Worm (Caenorhabditis elegans) whole organism, L1 larva: ENCODE measurements around the gene dohh-1.

Experiments
- C04F5.9 ChIP-seq: sonication (generic microtip); optimal IDR thresholded peaks from 2 replicates; lab custom pipeline; 2016; ENCODE audit warnings: missing genetic modification characterization, missing compliant biosample characterization
- F16B12.6 ChIP-seq: fragments of 150-350 bp; optimal IDR thresholded peaks from 2 replicates; lab custom pipeline; 2014; ENCODE audit warnings: missing biosample characterization, missing genetic modification characterization
- aly-2 ChIP-seq: fragments of 150-350 bp; optimal IDR thresholded peaks from 2 replicates; lab custom pipeline; 2014; ENCODE audit warnings: missing biosample characterization, missing genetic modification characterization
- ceh-63 ChIP-seq: fragments of 200-800 bp; sonication (Bioruptor generic); optimal IDR thresholded peaks from 2 replicates; lab custom pipeline; 2018; ENCODE audit warnings: mild to moderate bottlenecking, missing genetic modification characterization, missing compliant biosample characterization
- ceh-82 ChIP-seq, 3 experiments: fragments of 150-350 bp in 1 of 3; sonication (generic microtip) in 2 of 3; optimal IDR thresholded peaks; 2 replicates each; lab custom pipeline; 2014 to 2017; ENCODE audit warnings: missing biosample characterization in 3 of 3, missing genetic modification characterization in 3 of 3
- dpl-1 ChIP-seq, 3 experiments: fragments of 150-350 bp in 2 of 3; sonication (generic microtip) in 1 of 3; optimal IDR thresholded peaks; 2 replicates each; lab custom pipeline; 2014 to 2017; ENCODE audit warnings: missing biosample characterization in 3 of 3, missing genetic modification characterization in 3 of 3, missing genetic modification reagents in 3 of 3
- efl-3 ChIP-seq: fragments of 200-800 bp; sonication (Bioruptor generic); optimal IDR thresholded peaks from 2 replicates; lab custom pipeline; 2018; ENCODE audit warnings: mild to moderate bottlenecking, missing genetic modification characterization, missing compliant biosample characterization
- egl-13 ChIP-seq: sonication (generic microtip); optimal IDR thresholded peaks from 2 replicates; lab custom pipeline; 2016; ENCODE audit warnings: missing genotype, missing genetic modification reagents, missing genetic modification characterization, missing compliant biosample characterization
- egl-27 ChIP-seq, 2 experiments: fragments of 150-350 bp in 1 of 2; sonication (generic microtip); optimal IDR thresholded peaks; 3 replicates each; lab custom pipeline; 2017 to 2018; ENCODE audit warnings: missing biosample characterization in 2 of 2, missing genetic modification characterization in 2 of 2, missing genetic modification reagents in 2 of 2
- elt-2 ChIP-seq: sonication (generic microtip); optimal IDR thresholded peaks from 2 replicates; lab custom pipeline; 2016; ENCODE audit warnings: missing genetic modification characterization, mild to moderate bottlenecking, inconsistent platforms, missing compliant biosample characterization, missing genetic modification reagents
- ets-5 ChIP-seq: fragments of 200-800 bp; sonication (Bioruptor generic); IDR thresholded peaks from 2 replicates; pipeline ENCODE4 v1.3.6; 2022; ENCODE audit warnings: missing genetic modification characterization, missing compliant biosample characterization
- fkh-8 ChIP-seq: sonication (generic microtip); optimal IDR thresholded peaks from 2 replicates; lab custom pipeline; 2016; ENCODE audit warnings: mild to moderate bottlenecking, missing genetic modification characterization, missing compliant biosample characterization
- fos-1 ChIP-seq: fragments of 150-350 bp; optimal IDR thresholded peaks from 2 replicates; lab custom pipeline; 2014; ENCODE audit warnings: missing biosample characterization, missing genetic modification characterization
- hlh-17 ChIP-seq: fragments of 200-800 bp; sonication (Bioruptor generic); optimal IDR thresholded peaks from 2 replicates; lab custom pipeline; 2018; ENCODE audit warnings: missing genetic modification characterization, mild to moderate bottlenecking, missing compliant biosample characterization, moderate library complexity, borderline replicate concordance
- hlh-4 ChIP-seq: sonication (generic microtip); optimal IDR thresholded peaks from 2 replicates; lab custom pipeline; 2016; ENCODE audit warnings: mild to moderate bottlenecking, missing genetic modification characterization, missing compliant biosample characterization
- irx-1 ChIP-seq: sonication (generic microtip); optimal IDR thresholded peaks from 2 replicates; lab custom pipeline; 2016; ENCODE audit warnings: missing genetic modification characterization, missing compliant biosample characterization
- isw-1 ChIP-seq: fragments of 200-800 bp; sonication (Bioruptor generic); IDR thresholded peaks from 2 replicates; pipeline ENCODE4 v1.3.6; 2022; ENCODE audit warnings: missing genetic modification characterization, missing compliant biosample characterization
- jun-1 ChIP-seq: fragments of 150-350 bp; optimal IDR thresholded peaks from 2 replicates; lab custom pipeline; 2014; ENCODE audit warnings: missing biosample characterization, missing genetic modification reagents, missing genetic modification characterization
- lin-13 ChIP-seq: fragments of 150-350 bp; optimal IDR thresholded peaks from 2 replicates; lab custom pipeline; 2014; ENCODE audit warnings: missing biosample characterization, missing genetic modification reagents, missing genetic modification characterization
- lin-14 ChIP-seq: fragments of 200-800 bp; sonication (Bioruptor generic); optimal IDR thresholded peaks from 2 replicates; lab custom pipeline; 2018; ENCODE audit warnings: mild to moderate bottlenecking, missing genetic modification characterization, moderate library complexity, missing compliant biosample characterization
- lin-15B ChIP-seq: fragments of 150-350 bp; sonication (generic microtip); optimal IDR thresholded peaks from 3 replicates; lab custom pipeline; 2014; ENCODE audit warnings: missing biosample characterization, missing genetic modification characterization
- lin-35 ChIP-seq, 2 experiments: fragments of 150-350 bp; optimal IDR thresholded peaks; 2 replicates each; lab custom pipeline; 2014; ENCODE audit warnings: missing biosample characterization in 2 of 2, missing genetic modification characterization in 2 of 2, missing genetic modification reagents in 2 of 2
- lir-3 ChIP-seq: sonication (generic microtip); optimal IDR thresholded peaks from 2 replicates; lab custom pipeline; 2016; ENCODE audit warnings: mild to moderate bottlenecking, missing genetic modification characterization, moderate library complexity, missing compliant biosample characterization; ENCODE audit not compliant: poor library complexity
- lsy-2 ChIP-seq, 2 experiments: fragments of 150-350 bp; optimal IDR thresholded peaks; 2 replicates each; lab custom pipeline; 2014; ENCODE audit warnings: missing biosample characterization in 2 of 2, missing genetic modification characterization in 2 of 2
- mdl-1 ChIP-seq, 2 experiments: fragments of 150-350 bp; optimal IDR thresholded peaks; 2 replicates each; lab custom pipeline; 2014 to 2017; ENCODE audit warnings: missing biosample characterization in 2 of 2, missing genetic modification characterization in 2 of 2, inconsistent platforms in 1 of 2
- mef-2 ChIP-seq: fragments of 150-350 bp; optimal IDR thresholded peaks from 2 replicates; lab custom pipeline; 2014; ENCODE audit warnings: missing biosample characterization, missing genetic modification characterization
- mep-1 ChIP-seq: fragments of 150-350 bp; optimal IDR thresholded peaks from 2 replicates; lab custom pipeline; 2014; ENCODE audit warnings: missing biosample characterization, missing genetic modification characterization
- nhr-11 ChIP-seq: fragments of 150-350 bp; optimal IDR thresholded peaks from 2 replicates; lab custom pipeline; 2014; ENCODE audit warnings: missing biosample characterization, missing genetic modification characterization
- nhr-12 ChIP-seq: sonication (generic microtip); optimal IDR thresholded peaks from 2 replicates; lab custom pipeline; 2017; ENCODE audit warnings: missing biosample characterization, missing genetic modification characterization
- nhr-20 ChIP-seq: sonication (generic microtip); optimal IDR thresholded peaks from 2 replicates; lab custom pipeline; 2016; ENCODE audit warnings: mild to moderate bottlenecking, missing genetic modification characterization, missing compliant biosample characterization
- nhr-28 ChIP-seq: fragments of 150-350 bp; optimal IDR thresholded peaks from 2 replicates; lab custom pipeline; 2014; ENCODE audit warnings: missing biosample characterization, missing genetic modification characterization
- nhr-76 ChIP-seq: sonication (generic microtip); optimal IDR thresholded peaks from 2 replicates; lab custom pipeline; 2017; ENCODE audit warnings: missing biosample characterization, missing genetic modification characterization
- nhr-77 ChIP-seq: fragments of 150-350 bp; optimal IDR thresholded peaks from 2 replicates; lab custom pipeline; 2014; ENCODE audit warnings: missing biosample characterization, missing genetic modification characterization
- nhr-84 ChIP-seq: sonication (generic microtip); optimal IDR thresholded peaks from 2 replicates; lab custom pipeline; 2017; ENCODE audit warnings: missing biosample characterization, missing genetic modification characterization
- nhr-85 ChIP-seq: sonication (generic microtip); peaks from one replicate; lab custom pipeline; 2016; ENCODE audit warnings: missing genetic modification characterization, inconsistent platforms, missing compliant biosample characterization
- pag-3 ChIP-seq: sonication (generic microtip); optimal IDR thresholded peaks from 2 replicates; lab custom pipeline; 2017; ENCODE audit warnings: missing genetic modification characterization, mild to moderate bottlenecking, missing compliant biosample characterization, antibody characterized with exemption, borderline replicate concordance; ENCODE audit not compliant: insufficient read depth
- rnt-1 ChIP-seq: sonication (generic microtip); optimal IDR thresholded peaks from 2 replicates; lab custom pipeline; 2016; ENCODE audit warnings: mild to moderate bottlenecking, missing genetic modification characterization, moderate library complexity, missing compliant biosample characterization
- skn-1 ChIP-seq: fragments of 150-350 bp; optimal IDR thresholded peaks from 2 replicates; lab custom pipeline; 2014; ENCODE audit warnings: missing biosample characterization, missing genetic modification characterization
- snpc-4 ChIP-seq: fragments of 150-350 bp; optimal IDR thresholded peaks from 2 replicates; lab custom pipeline; 2014; ENCODE audit warnings: missing biosample characterization, missing genetic modification characterization
- sox-4 ChIP-seq: sonication (generic microtip); optimal IDR thresholded peaks from 2 replicates; lab custom pipeline; 2016; ENCODE audit warnings: missing genetic modification characterization, missing compliant biosample characterization
- sptf-1 ChIP-seq: fragments of 150-350 bp; optimal IDR thresholded peaks from 2 replicates; lab custom pipeline; 2014; ENCODE audit warnings: missing biosample characterization, missing genetic modification characterization
- sup-37 ChIP-seq: fragments of 200-800 bp; sonication (Bioruptor generic); optimal IDR thresholded peaks from 2 replicates; lab custom pipeline; 2018; ENCODE audit warnings: mild to moderate bottlenecking, missing genetic modification characterization, missing compliant biosample characterization
- tbx-2 ChIP-seq: sonication (generic microtip); optimal IDR thresholded peaks from 2 replicates; lab custom pipeline; 2016; ENCODE audit warnings: missing genetic modification characterization, missing compliant biosample characterization
- tlp-1 ChIP-seq: fragments of 150-350 bp; optimal IDR thresholded peaks from 2 replicates; lab custom pipeline; 2014; ENCODE audit warnings: missing biosample characterization, missing genetic modification characterization
- unc-86 ChIP-seq: sonication (generic microtip); optimal IDR thresholded peaks from 2 replicates; lab custom pipeline; 2016; ENCODE audit warnings: missing genetic modification characterization, missing compliant biosample characterization
- unc-98 ChIP-seq: fragments of 200-800 bp; sonication (Bioruptor generic); IDR thresholded peaks from 2 replicates; pipeline ENCODE4 v1.3.6; 2022; ENCODE audit warnings: missing genetic modification characterization, missing compliant biosample characterization
- vab-15 ChIP-seq: sonication (generic microtip); optimal IDR thresholded peaks from 2 replicates; lab custom pipeline; 2017; ENCODE audit warnings: missing genotype, mild to moderate bottlenecking, missing genetic modification characterization, missing compliant biosample characterization
- xbp-1 ChIP-seq: sonication (generic microtip); optimal IDR thresholded peaks from 2 replicates; lab custom pipeline; 2016; ENCODE audit warnings: missing genetic modification characterization, missing compliant biosample characterization
- zag-1 ChIP-seq: fragments of 150-350 bp; optimal IDR thresholded peaks from 2 replicates; lab custom pipeline; 2014; ENCODE audit warnings: missing biosample characterization, missing genetic modification characterization
- ztf-11 ChIP-seq, 2 experiments: sonication (generic microtip); optimal IDR thresholded peaks; 2 replicates each; lab custom pipeline; 2016 to 2017; ENCODE audit warnings: missing genetic modification characterization in 2 of 2, missing biosample characterization in 1 of 2, missing compliant biosample characterization in 1 of 2
- ztf-4 ChIP-seq: fragments of 150-350 bp; optimal IDR thresholded peaks from 2 replicates; lab custom pipeline; 2014; ENCODE audit warnings: missing biosample characterization, missing genetic modification characterization

The dohh-1 gene

DNA sequence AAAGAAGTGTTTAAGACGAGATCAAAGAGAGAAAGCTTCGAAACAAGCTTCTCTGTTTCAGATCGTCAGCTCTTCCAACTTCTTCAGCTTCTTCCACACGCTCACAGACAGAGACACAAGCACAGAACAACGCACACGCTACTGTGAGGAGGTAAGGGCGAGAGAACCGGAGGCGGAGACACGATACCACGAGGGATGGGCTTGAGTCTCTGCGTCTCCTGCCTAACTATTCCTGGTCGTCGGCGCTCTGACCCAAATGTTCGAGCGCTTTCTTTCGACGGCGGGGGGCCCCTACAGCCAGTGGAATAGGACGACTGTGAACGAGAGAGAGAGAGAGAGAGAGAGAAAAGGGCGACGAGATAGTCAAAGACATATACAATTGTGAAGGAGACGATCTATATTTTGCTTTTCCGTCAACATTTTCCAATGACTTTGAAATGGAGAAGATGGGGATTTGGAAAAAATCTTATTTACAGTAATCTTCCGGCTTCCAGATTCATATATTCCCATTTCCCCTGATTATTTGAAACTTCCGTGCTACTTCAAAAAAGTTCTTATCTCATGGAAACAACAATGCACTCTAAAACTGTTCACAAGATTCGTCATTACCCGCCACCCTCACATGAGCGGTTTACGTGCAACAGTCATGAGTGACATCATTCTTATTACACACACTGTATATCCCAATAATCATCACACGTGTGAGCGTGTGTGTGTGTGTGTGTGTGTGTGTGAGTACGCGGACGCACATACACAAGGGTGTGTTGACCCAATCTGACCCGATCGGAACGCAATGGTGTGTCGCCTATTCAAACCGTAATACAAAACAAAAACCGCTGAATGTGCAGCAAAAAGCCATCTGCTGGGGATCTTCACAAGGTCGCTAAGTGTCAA lies 30.7 kb upstream of the dohh-1 start (continued):
- peak; percentile 82 for TF ChIP-seq nhr-20 (tag; lab: Kevin White, UChicago)
- no peak for TF ChIP-seq nhr-12 (tag; lab: Kevin White, UChicago)
- peak; percentile 47 for TF ChIP-seq elt-2 (tag; lab: Kevin White, UChicago)
- peak; percentile 44 for TF ChIP-seq lin-15B
- peak in 1 of 2 experiments; percentile 56 for TF ChIP-seq egl-27 (tag; optimal IDR thresholded peaks at IDR 0.05; lab: Kevin White, UChicago)
- TF ChIP-seq skn-1 = peak; percentile 91
- no peak for TF ChIP-seq nhr-84
- TF ChIP-seq sptf-1 (tag; lab: Kevin White, UChicago) = no peak
- peak; percentile 70 for TF ChIP-seq nhr-77
- TF ChIP-seq mdl-1 (tag; optimal IDR thresholded peaks at IDR 0.05; lab: Kevin White, UChicago) = peak; percentile 85 to 95
- no peak for TF ChIP-seq tlp-1 (tag; lab: Kevin White, UChicago)
- peak; percentile 29 for TF ChIP-seq F16B12.6
- peak; percentile 48 for TF ChIP-seq mep-1 (tag; lab: Kevin White, UChicago)
- no peak for TF ChIP-seq hlh-17
- TF ChIP-seq fos-1 (tag; lab: Kevin White, UChicago) = peak; percentile 50
- peak; percentile 83 for TF ChIP-seq tbx-2 (tag; lab: Kevin White, UChicago)
- TF ChIP-seq nhr-11 (tag; lab: Kevin White, UChicago) = peak; percentile 80
- TF ChIP-seq fkh-8 (tag; lab: Kevin White, UChicago) = peak; percentile 95
- TF ChIP-seq isw-1 (GFP tag; lab: Robert Waterston, UW) = peak; percentile 59
- peak; percentile 44 to 59 (median 45) for TF ChIP-seq dpl-1 (GFP tag; optimal IDR thresholded peaks at IDR 0.05; lab: Kevin White, UChicago)
- no peak for TF ChIP-seq ceh-63 (GFP tag; lab: Kevin White, UChicago)
- 0 out of 2 replicates have a peak, but pooled peaks have one; percentile 5 for TF ChIP-seq ets-5 (GFP tag; lab: Robert Waterston, UW)
- peak in 1 of 2 experiments; percentile 72 for TF ChIP-seq ztf-11 (tag; optimal IDR thresholded peaks at IDR 0.05; lab: Kevin White, UChicago)
- peak; percentile 87 for TF ChIP-seq ztf-4 (tag; lab: Kevin White, UChicago)
- peak; percentile 90 for TF ChIP-seq unc-86 (tag; lab: Kevin White, UChicago)
- TF ChIP-seq ceh-82 (tag; optimal IDR thresholded peaks at IDR 0.05; lab: Kevin White, UChicago) = peak; percentile 85 to 95 (median 94)
- TF ChIP-seq xbp-1 = peak; percentile 78
- TF ChIP-seq egl-13 (tag; lab: Kevin White, UChicago) = peak; percentile 49
- TF ChIP-seq jun-1 (tag; lab: Kevin White, UChicago) = peak; percentile 89
- TF ChIP-seq lin-13 (GFP tag; lab: Kevin White, UChicago) = peak; percentile 94
- TF ChIP-seq unc-98 (GFP tag; lab: Robert Waterston, UW) = no peak
- peak; percentile 45 for TF ChIP-seq mef-2
- peak; percentile 72 to 77 for TF ChIP-seq lin-35 (GFP tag; optimal IDR thresholded peaks at IDR 0.05; lab: Kevin White, UChicago)
- peak; percentile 34 for TF ChIP-seq lir-3 (tag; lab: Kevin White, UChicago)
- TF ChIP-seq vab-15 (tag; lab: Kevin White, UChicago) = no peak
- TF ChIP-seq hlh-4 (tag; lab: Kevin White, UChicago) = no peak
- peak; percentile 5 for TF ChIP-seq sup-37
- TF ChIP-seq zag-1 (tag; lab: Kevin White, UChicago) = no peak
- TF ChIP-seq efl-3 (GFP tag; lab: Kevin White, UChicago) = no peak
- TF ChIP-seq irx-1 (tag; lab: Kevin White, UChicago) = peak; percentile 34
- peak; percentile 84 for TF ChIP-seq rnt-1
- TF ChIP-seq lin-14 (GFP tag; lab: Kevin White, UChicago) = peak; percentile 96
- TF ChIP-seq nhr-85 = peak; percentile 92
- peak; percentile 19 for TF ChIP-seq C04F5.9 (tag; lab: Kevin White, UChicago)
- peak; percentile 16 for TF ChIP-seq aly-2 (tag; lab: Kevin White, UChicago)
- peak; percentile 36 for TF ChIP-seq sox-4 (tag; lab: Kevin White, UChicago)
- TF ChIP-seq nhr-28 (tag; lab: Kevin White, UChicago) = no peak
- TF ChIP-seq nhr-76 (tag; lab: Kevin White, UChicago) = no peak
- TF ChIP-seq pag-3 (tag; lab: Kevin White, UChicago) = no peak
- peak; percentile 81 to 90 for TF ChIP-seq lsy-2 (tag; optimal IDR thresholded peaks at IDR 0.05; lab: Kevin White, UChicago)
- peak; percentile 59 for TF ChIP-seq snpc-4
